Worm (Caenorhabditis elegans): ENCODE data around the gene F40F8.4.

Gene F40F8.4

DNA sequence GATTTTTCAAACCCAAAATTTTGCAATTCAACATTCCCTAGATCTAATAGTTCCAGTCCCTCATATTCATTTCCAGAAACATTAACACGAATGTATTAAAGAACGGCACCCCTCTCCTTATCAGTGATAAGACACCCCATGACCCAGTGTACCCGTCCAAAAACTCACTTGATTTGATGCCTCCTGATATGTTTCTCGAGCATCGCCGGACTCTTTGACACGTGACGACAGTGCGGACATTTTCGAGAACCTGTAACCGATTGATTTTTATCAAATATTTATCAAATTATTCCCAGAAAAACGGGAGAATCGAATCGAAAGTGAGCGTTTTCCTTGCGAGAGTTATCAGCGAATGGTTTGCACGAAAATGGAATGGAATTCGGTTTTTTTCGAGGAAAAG lies 10.9 kb upstream of the F40F8.4 start:
- TF ChIP-seq let-526 (GFP tag; IDR thresholded peaks at IDR 0.05), result peak; percentile 48; the same call in 1 of the 2 replicates
- TF ChIP-seq nfyb-1 (GFP tag; IDR thresholded peaks at IDR 0.05), result 0 out of 2 replicates have a peak, but pooled peaks have one; percentile 44
- peak; percentile 38 for TF ChIP-seq madf-10 (tag; optimal IDR thresholded peaks at IDR 0.05)
- 0 out of 2 replicates have a peak, but pooled peaks have one; percentile 24 for TF ChIP-seq dox-1 (GFP tag; IDR thresholded peaks at IDR 0.05)
- no peak for TF ChIP-seq B0261.1 (tag; optimal IDR thresholded peaks at IDR 0.05)
- peak in 1 of 2 experiments; percentile 17 for TF ChIP-seq let-607 (tag; optimal IDR thresholded peaks at IDR 0.05)
- TF ChIP-seq nhr-80 (tag; optimal IDR thresholded peaks at IDR 0.05), result peak; percentile 81
- 0 out of 2 replicates have a peak, but pooled peaks have one; percentile 28 for TF ChIP-seq K11D2.4 (GFP tag; IDR thresholded peaks at IDR 0.05)
- TF ChIP-seq F22D6.2 (tag; optimal IDR thresholded peaks at IDR 0.05), result no peak
- peak; percentile 34 for TF ChIP-seq tbp1 (GFP tag; optimal IDR thresholded peaks at IDR 0.05)
- TF ChIP-seq atf-7 (tag; optimal IDR thresholded peaks at IDR 0.05), result peak; percentile 59
- peak; percentile 33 for TF ChIP-seq chd-7 (tag; optimal IDR thresholded peaks at IDR 0.05)
- no peak for TF ChIP-seq sptf-2 (GFP tag; optimal IDR thresholded peaks at IDR 0.05)
- TF ChIP-seq die-1 (tag; optimal IDR thresholded peaks at IDR 0.05), result no peak
- TF ChIP-seq nhr-90 (tag; optimal IDR thresholded peaks at IDR 0.05), result peak; percentile 26
- no peak for TF ChIP-seq repo-1 (tag; optimal IDR thresholded peaks at IDR 0.05)
- no peak for TF ChIP-seq F49E8.2 (tag; optimal IDR thresholded peaks at IDR 0.05; ENCODE audit: insufficient read depth)
- TF ChIP-seq attf-5 (GFP tag; optimal IDR thresholded peaks at IDR 0.05), result peak; percentile 7
- TF ChIP-seq ets-4 (GFP tag; optimal IDR thresholded peaks at IDR 0.05), result peak; percentile 40
- TF ChIP-seq hsf-1 (GFP tag; IDR thresholded peaks at IDR 0.05), result peak; percentile 64; the same call in 1 of the 2 replicates
- peak; percentile 69; the same call in 1 of the 2 replicates for TF ChIP-seq Y53G8AR.9 (GFP tag; conservative IDR thresholded peaks at IDR 0.05)
- TF ChIP-seq cebp-1 (GFP tag; IDR thresholded peaks at IDR 0.05), result no peak
- peak; percentile 66 for TF ChIP-seq cebp-1 (tag; optimal IDR thresholded peaks at IDR 0.05)
- no peak for TF ChIP-seq snpc-4 (GFP tag; optimal IDR thresholded peaks at IDR 0.05)
- TF ChIP-seq snpc-4 (tag; optimal IDR thresholded peaks at IDR 0.05), result peak in 1 of 4 experiments; percentile 16
- no peak for TF ChIP-seq Y56A3A.18 (GFP tag; IDR thresholded peaks at IDR 0.05)
- TF ChIP-seq Y95B8A.8 (GFP tag; IDR thresholded peaks at IDR 0.05), result no peak
- peak; percentile 42 for TF ChIP-seq tlf-1 (GFP tag; optimal IDR thresholded peaks at IDR 0.05)
- TF ChIP-seq B0336.3 (GFP tag; IDR thresholded peaks at IDR 0.05), result peak; percentile 41; the same call in 1 of the 2 replicates

- TF ChIP-seq dox-1 (GFP tag; IDR thresholded peaks at IDR 0.05) (no peak; the same call in 1 of the 2 replicates), nhr-80 (tag; optimal IDR thresholded peaks at IDR 0.05) (peak; percentile 24), sdz-38 (tag; optimal IDR thresholded peaks at IDR 0.05) (no peak), akir-1 (GFP tag; optimal IDR thresholded peaks at IDR 0.05) (no peak), B0019.2 (GFP tag; conservative IDR thresholded peaks at IDR 0.05) (no peak), pbrm-1 (GFP tag; IDR thresholded peaks at IDR 0.05) (peak; percentile 70; the same call in 1 of the 2 replicates), let-607 (tag; optimal IDR thresholded peaks at IDR 0.05) (peak; percentile 32 to 64), sptf-2 (GFP tag; optimal IDR thresholded peaks at IDR 0.05) (no peak), ceh-58 (GFP tag; IDR thresholded peaks at IDR 0.05) (no peak), attf-3 (GFP tag; conservative IDR thresholded peaks at IDR 0.05) (no peak), B0336.3 (GFP tag; IDR thresholded peaks at IDR 0.05) (peak; percentile 95), C17E4.6 (GFP tag; IDR thresholded peaks at IDR 0.05) (no peak), lin-54 (GFP tag; optimal IDR thresholded peaks at IDR 0.05) (peak; percentile 34), ZK185.1 (tag; optimal IDR thresholded peaks at IDR 0.05; ENCODE audit: poor library complexity, severe bottlenecking) (peak; percentile 10), ztf-26 (tag; optimal IDR thresholded peaks at IDR 0.05) (no peak), ceh-100 (GFP tag; IDR thresholded peaks at IDR 0.05) (no peak), Y56A3A.18 (GFP tag; IDR thresholded peaks at IDR 0.05) (peak; percentile 91), snpc-1.1 (tag; optimal IDR thresholded peaks at IDR 0.05; ENCODE audit: insufficient read depth) (no peak), F23B12.7 (tag; optimal IDR thresholded peaks at IDR 0.05; ENCODE audit: insufficient read depth) (no peak), C06A6.2 (GFP tag; conservative IDR thresholded peaks at IDR 0.05) (peak; percentile 56; the same call in 1 of the 2 replicates), Y53G8AR.9 (GFP tag; conservative IDR thresholded peaks at IDR 0.05) (peak; percentile 95), zfh-2 (GFP tag; conservative IDR thresholded peaks at IDR 0.05) (no peak), nhr-90 (tag; optimal IDR thresholded peaks at IDR 0.05) (peak; percentile 53), hlh-12 (tag; optimal IDR thresholded peaks at IDR 0.05) (no peak), F22D6.2 (tag; optimal IDR thresholded peaks at IDR 0.05) (peak; percentile 17)
Observed at ce11 chrII:11149866-11150685, 10.0 kb upstream of the F40F8.4 start.
